Worm (Caenorhabditis elegans) whole organism, mixed stage, embryonic: ENCODE data around the gene ocr-1.

Source experiments
- M03D4.4 ChIP-seq: sonication (generic microtip); optimal IDR thresholded peaks from 2 replicates; lab custom pipeline; 2017; ENCODE audit warnings: mild to moderate bottlenecking, missing genetic modification characterization, missing compliant biosample characterization
- bed-3 ChIP-seq: fragments of 200-800 bp; sonication (Bioruptor generic); optimal IDR thresholded peaks from 3 replicates; lab custom pipeline; 2018; ENCODE audit warnings: mild to moderate bottlenecking, missing genetic modification characterization, moderate library complexity, missing compliant biosample characterization
- blmp-1 ChIP-seq: fragments of 150-350 bp; optimal IDR thresholded peaks from 2 replicates; lab custom pipeline; 2014; ENCODE audit warnings: missing biosample characterization, missing genetic modification characterization
- ceh-39 ChIP-seq: fragments of 150-350 bp; optimal IDR thresholded peaks from 2 replicates; lab custom pipeline; 2014; ENCODE audit warnings: missing biosample characterization, missing genetic modification characterization
- ceh-43 ChIP-seq: fragments of 200-800 bp; sonication (Bioruptor generic); optimal IDR thresholded peaks from 2 replicates; lab custom pipeline; 2018; ENCODE audit warnings: mild to moderate bottlenecking, missing genetic modification characterization, moderate library complexity, missing compliant biosample characterization
- ceh-83 ChIP-seq: fragments of 200-800 bp; sonication (Bioruptor generic); optimal IDR thresholded peaks from 2 replicates; lab custom pipeline; 2018; ENCODE audit warnings: mild to moderate bottlenecking, missing genetic modification characterization, missing compliant biosample characterization
- ces-1 ChIP-seq: fragments of 150-350 bp; optimal IDR thresholded peaks from 2 replicates; lab custom pipeline; 2014; ENCODE audit warnings: missing biosample characterization, missing genetic modification reagents, missing genetic modification characterization
- cnd-1 ChIP-seq: fragments of 200-800 bp; sonication (Bioruptor generic); optimal IDR thresholded peaks from 2 replicates; lab custom pipeline; 2018; ENCODE audit warnings: mild to moderate bottlenecking, missing genetic modification characterization, missing compliant biosample characterization
- drap-1 ChIP-seq: fragments of 200-800 bp; sonication (Bioruptor generic); optimal IDR thresholded peaks from 3 replicates; lab custom pipeline; 2018; ENCODE audit warnings: mild to moderate bottlenecking, missing genetic modification characterization, missing compliant biosample characterization
- elt-1 ChIP-seq: sonication (generic microtip); optimal IDR thresholded peaks from 2 replicates; lab custom pipeline; 2017; ENCODE audit warnings: missing genetic modification characterization, mild to moderate bottlenecking, missing compliant biosample characterization, antibody characterized with exemption, moderate library complexity, borderline replicate concordance; ENCODE audit not compliant: insufficient read depth
- elt-3 ChIP-seq: fragments of 150-350 bp; optimal IDR thresholded peaks from 2 replicates; lab custom pipeline; 2014; ENCODE audit warnings: missing biosample characterization, missing genetic modification characterization
- flh-1 ChIP-seq: fragments of 200-800 bp; sonication (Bioruptor generic); optimal IDR thresholded peaks from 2 replicates; lab custom pipeline; 2018; ENCODE audit warnings: mild to moderate bottlenecking, missing genetic modification characterization, moderate library complexity, missing compliant biosample characterization
- ham-2 ChIP-seq: fragments of 200-800 bp; sonication (Bioruptor generic); optimal IDR thresholded peaks from 2 replicates; lab custom pipeline; 2018; ENCODE audit warnings: mild to moderate bottlenecking, missing genetic modification characterization, missing compliant biosample characterization
- hlh-1 ChIP-seq: fragments of 150-350 bp; optimal IDR thresholded peaks from 2 replicates; lab custom pipeline; 2014; ENCODE audit warnings: missing biosample characterization, missing genetic modification reagents, missing genetic modification characterization
- lin-13 ChIP-seq: fragments of 150-350 bp; optimal IDR thresholded peaks from 2 replicates; lab custom pipeline; 2014; ENCODE audit warnings: missing biosample characterization, missing genetic modification characterization
- lin-32 ChIP-seq: fragments of 200-800 bp; sonication (Bioruptor generic); optimal IDR thresholded peaks from 2 replicates; lab custom pipeline; 2018; ENCODE audit warnings: mild to moderate bottlenecking, missing genetic modification characterization, missing compliant biosample characterization
- lsy-2 ChIP-seq: fragments of 150-350 bp; optimal IDR thresholded peaks from 2 replicates; lab custom pipeline; 2014; ENCODE audit warnings: missing biosample characterization, missing genetic modification characterization
- mab-5 ChIP-seq: fragments of 150-350 bp; optimal IDR thresholded peaks from 2 replicates; lab custom pipeline; 2014; ENCODE audit warnings: missing biosample characterization, missing genetic modification characterization
- mep-1 ChIP-seq: fragments of 150-350 bp; optimal IDR thresholded peaks from 2 replicates; lab custom pipeline; 2017; ENCODE audit warnings: missing biosample characterization, missing genetic modification reagents, missing genetic modification characterization, inconsistent platforms
- mls-2 ChIP-seq: sonication (generic microtip); optimal IDR thresholded peaks from 2 replicates; lab custom pipeline; 2016; ENCODE audit warnings: mild to moderate bottlenecking, missing genetic modification characterization, moderate library complexity, missing compliant biosample characterization
- nhr-12 ChIP-seq: fragments of 150-350 bp; optimal IDR thresholded peaks from 2 replicates; lab custom pipeline; 2014; ENCODE audit warnings: missing biosample characterization, missing genetic modification characterization
- nhr-2 ChIP-seq: fragments of 150-350 bp; optimal IDR thresholded peaks from 2 replicates; lab custom pipeline; 2014; ENCODE audit warnings: missing biosample characterization, missing genetic modification characterization
- nhr-237 ChIP-seq: fragments of 150-350 bp; optimal IDR thresholded peaks from 2 replicates; lab custom pipeline; 2014; ENCODE audit warnings: missing biosample characterization, missing genetic modification characterization
- nhr-28 ChIP-seq: fragments of 150-350 bp; optimal IDR thresholded peaks from 2 replicates; lab custom pipeline; 2014; ENCODE audit warnings: missing biosample characterization, missing genetic modification characterization
- nhr-76 ChIP-seq: sonication (generic microtip); optimal IDR thresholded peaks from 2 replicates; lab custom pipeline; 2017; ENCODE audit warnings: missing biosample characterization, missing genetic modification characterization
- pha-4 ChIP-seq: fragments of 150-350 bp; optimal IDR thresholded peaks from 2 replicates; lab custom pipeline; 2018; ENCODE audit warnings: missing biosample characterization, missing genetic modification reagents, missing genetic modification characterization
- sem-2 ChIP-seq: fragments of 200-800 bp; sonication (Bioruptor generic); optimal IDR thresholded peaks from 2 replicates; lab custom pipeline; 2018; ENCODE audit warnings: mild to moderate bottlenecking, missing genetic modification characterization, missing compliant biosample characterization
- sptf-1 ChIP-seq: sonication (generic microtip); optimal IDR thresholded peaks from 2 replicates; lab custom pipeline; 2017; ENCODE audit warnings: mild to moderate bottlenecking, missing genetic modification characterization, moderate library complexity, missing compliant biosample characterization
- tbx-8 ChIP-seq: fragments of 200-800 bp; sonication (Bioruptor generic); optimal IDR thresholded peaks from 2 replicates; lab custom pipeline; 2018; ENCODE audit warnings: mild to moderate bottlenecking, missing genetic modification characterization, moderate library complexity, missing compliant biosample characterization
- unc-120 ChIP-seq: sonication (generic microtip); optimal IDR thresholded peaks from 2 replicates; lab custom pipeline; 2017; ENCODE audit warnings: missing genetic modification characterization, missing compliant biosample characterization; ENCODE audit not compliant: poor library complexity, severe bottlenecking
- unc-62 ChIP-seq: fragments of 150-350 bp; optimal IDR thresholded peaks from 2 replicates; lab custom pipeline; 2014; ENCODE audit warnings: missing biosample characterization, missing genetic modification reagents, missing genetic modification characterization
- zip-8 ChIP-seq: fragments of 150-350 bp; optimal IDR thresholded peaks from 2 replicates; lab custom pipeline; 2014; ENCODE audit warnings: missing biosample characterization, missing genetic modification characterization
- ztf-11 ChIP-seq: fragments of 150-350 bp; optimal IDR thresholded peaks from 2 replicates; lab custom pipeline; 2014; ENCODE audit warnings: missing biosample characterization, missing genetic modification characterization

The ocr-1 gene

DNA sequence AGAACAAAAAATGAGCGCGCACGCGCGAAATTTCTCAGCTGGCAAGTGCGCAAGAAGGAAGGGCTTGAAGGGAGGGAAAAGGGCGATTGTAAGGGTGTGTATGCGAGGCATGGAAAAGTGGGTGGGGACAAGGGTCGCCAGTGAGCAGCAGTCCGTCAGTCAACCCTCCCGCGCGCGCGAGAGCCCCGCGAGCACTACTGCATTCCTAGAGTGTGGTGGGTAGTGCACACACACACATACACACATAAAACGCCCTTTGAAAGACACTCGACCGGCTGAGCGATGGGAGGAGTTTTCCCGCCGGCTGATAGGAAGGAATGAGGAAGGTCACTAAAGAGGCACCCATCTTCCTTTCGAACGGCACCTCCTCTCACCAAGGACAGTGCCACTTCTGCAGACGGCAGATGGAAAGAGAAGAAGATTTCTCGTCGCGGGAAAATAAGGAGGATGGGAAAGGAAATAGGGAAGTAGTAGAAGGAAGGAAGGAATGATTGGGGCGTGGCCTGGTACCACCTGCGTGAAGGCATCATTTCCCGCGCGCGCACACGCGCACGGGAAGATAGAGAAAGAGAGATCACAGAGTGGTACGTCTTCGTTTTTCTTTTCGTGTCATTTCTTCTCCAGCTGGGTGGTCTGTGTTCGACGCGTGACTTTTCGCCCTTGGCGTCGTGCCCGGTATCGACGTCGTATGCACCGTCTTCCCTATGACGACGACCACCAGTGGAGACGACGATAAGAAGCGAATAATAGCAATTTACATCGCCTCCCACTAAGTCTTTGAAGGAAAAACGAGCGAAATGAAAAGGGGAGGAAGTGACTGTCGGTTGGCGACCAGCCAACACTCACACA lies 47.1 kb upstream of the ocr-1 start:
- TF ChIP-seq sem-2 = peak; percentile 35
- peak; percentile 16 for TF ChIP-seq cnd-1 (tag; lab: Kevin White, UChicago)
- TF ChIP-seq ces-1 = no peak
- TF ChIP-seq flh-1 (GFP tag; lab: Kevin White, UChicago) = peak; percentile 20
- no peak for TF ChIP-seq ceh-83
- TF ChIP-seq pha-4 (tag; lab: Kevin White, UChicago) = no peak
- TF ChIP-seq nhr-2 (tag; lab: Kevin White, UChicago) = peak; percentile 89
- peak; percentile 42 for TF ChIP-seq unc-120 (tag; lab: Kevin White, UChicago)
- TF ChIP-seq nhr-28 (tag; lab: Kevin White, UChicago) = no peak
- no peak for TF ChIP-seq ceh-39 (tag; lab: Kevin White, UChicago)
- TF ChIP-seq ztf-11 (tag; lab: Kevin White, UChicago) = peak; percentile 20
- TF ChIP-seq blmp-1 = no peak
- TF ChIP-seq lin-13 (tag; lab: Kevin White, UChicago) = no peak
- TF ChIP-seq drap-1 (GFP tag; lab: Kevin White, UChicago) = peak; percentile 19
- TF ChIP-seq sptf-1 (tag; lab: Kevin White, UChicago) = peak; percentile 30
- peak; percentile 43 for TF ChIP-seq mls-2 (tag; lab: Kevin White, UChicago)
- no peak for TF ChIP-seq elt-1 (tag; lab: Kevin White, UChicago)
- TF ChIP-seq ceh-43 (GFP tag; lab: Kevin White, UChicago) = no peak
- no peak for TF ChIP-seq mep-1 (tag; lab: Kevin White, UChicago)
- peak; percentile 22 for TF ChIP-seq M03D4.4
- no peak for TF ChIP-seq bed-3 (GFP tag; lab: Kevin White, UChicago)
- TF ChIP-seq nhr-12 (tag; lab: Kevin White, UChicago) = no peak
- no peak for TF ChIP-seq hlh-1 (tag; lab: Kevin White, UChicago)
- TF ChIP-seq, all 35 proteins: peak for 10

ce11 chrV:10718037-10718436 lies 46.1 kb upstream of the ocr-1 start:
- TF ChIP-seq ham-2 (GFP tag; lab: Kevin White, UChicago) (no peak), ces-1 (no peak), mep-1 (tag; lab: Kevin White, UChicago) (no peak), zip-8 (tag; lab: Kevin White, UChicago) (no peak), tbx-8 (no peak), nhr-76 (tag; lab: Kevin White, UChicago) (no peak), sptf-1 (tag; lab: Kevin White, UChicago) (no peak), sem-2 (no peak)

- TF ChIP-seq unc-120 (tag; lab: Kevin White, UChicago) (peak; percentile 52), hlh-1 (tag; lab: Kevin White, UChicago) (peak; percentile 22), ceh-83 (no peak), blmp-1 (no peak), ham-2 (GFP tag; lab: Kevin White, UChicago) (no peak)
These were observed 44.9 kb upstream of the ocr-1 start for ce11 chrV:10719019-10719832.

ce11 chrV:10719833-10720170 lies 44.4 kb upstream of the ocr-1 start:
- TF ChIP-seq hlh-1 (tag; lab: Kevin White, UChicago) (peak; percentile 29), ham-2 (GFP tag; lab: Kevin White, UChicago) (peak; percentile 39), mls-2 (tag; lab: Kevin White, UChicago) (no peak)

DNA sequence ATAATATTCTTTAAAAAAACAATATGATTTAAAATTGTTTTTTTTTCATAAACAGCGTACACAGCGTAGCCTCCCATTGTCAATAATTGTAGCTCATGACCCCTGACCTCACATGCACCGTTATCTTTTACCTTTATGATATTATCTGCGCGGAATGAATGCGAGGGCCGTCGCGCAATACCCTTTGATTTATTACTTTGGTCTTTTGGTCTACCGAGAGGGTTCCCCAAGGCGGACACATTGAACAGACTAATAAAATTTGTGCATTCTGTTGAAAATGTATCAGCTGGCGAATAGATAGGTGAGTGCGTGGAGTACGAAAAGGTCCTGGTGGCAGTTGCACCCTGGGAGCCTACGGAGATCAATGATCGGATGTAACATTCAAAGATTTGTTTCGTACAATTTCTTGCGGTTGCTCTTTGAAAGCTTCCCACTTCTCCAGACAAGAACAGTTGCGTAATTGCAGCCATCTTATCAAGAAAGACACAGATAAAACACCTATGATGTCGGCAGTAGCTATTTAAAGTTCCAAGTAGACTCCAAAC lies 43.8 kb upstream of the ocr-1 start:
- TF ChIP-seq pha-4 (tag; lab: Kevin White, UChicago) = no peak
- no peak for TF ChIP-seq lin-13 (tag; lab: Kevin White, UChicago)
- TF ChIP-seq elt-3 (tag; lab: Kevin White, UChicago) = no peak
- TF ChIP-seq elt-1 (tag; lab: Kevin White, UChicago) = peak; percentile 68
- no peak for TF ChIP-seq nhr-237 (tag; lab: Kevin White, UChicago)
- no peak for TF ChIP-seq lin-32 (GFP tag; lab: Kevin White, UChicago)
- no peak for TF ChIP-seq tbx-8
- no peak for TF ChIP-seq M03D4.4
- TF ChIP-seq blmp-1 = no peak
- peak; percentile 82 for TF ChIP-seq unc-62 (GFP tag; lab: Kevin White, UChicago)
- peak; percentile 98 for TF ChIP-seq hlh-1 (tag; lab: Kevin White, UChicago)
- TF ChIP-seq nhr-2 (tag; lab: Kevin White, UChicago) = peak; percentile 79
- TF ChIP-seq ceh-39 (tag; lab: Kevin White, UChicago) = no peak
- peak; percentile 65 for TF ChIP-seq mab-5 (tag; lab: Kevin White, UChicago)
- TF ChIP-seq ces-1 = peak; percentile 16
- TF ChIP-seq zip-8 (tag; lab: Kevin White, UChicago) = no peak
- no peak for TF ChIP-seq flh-1 (GFP tag; lab: Kevin White, UChicago)
- TF ChIP-seq nhr-76 (tag; lab: Kevin White, UChicago) = no peak
- TF ChIP-seq unc-120 (tag; lab: Kevin White, UChicago) = no peak
- TF ChIP-seq lsy-2 (tag; lab: Kevin White, UChicago) = no peak
- TF ChIP-seq nhr-28 (tag; lab: Kevin White, UChicago) = no peak
- no peak for TF ChIP-seq nhr-12 (tag; lab: Kevin White, UChicago)
- TF ChIP-seq ham-2 (GFP tag; lab: Kevin White, UChicago) = no peak
- no peak for TF ChIP-seq ceh-43 (GFP tag; lab: Kevin White, UChicago)
